Fruit fly (Drosophila melanogaster): ENCODE measurements around the gene CG18259.

CG18259 gene

dm6 chrX:18774818-18775343 is 8.4 kb downstream of the CG18259 start, which contains the start of gene CG6891 (continued):
- TF ChIP-seq CG8281 (tag; optimal IDR thresholded peaks at IDR 0.05): no peak
- no peak for TF ChIP-seq corto (GFP tag; optimal IDR thresholded peaks at IDR 0.05)
- no peak for TF ChIP-seq CG11723 (GFP tag; optimal IDR thresholded peaks at IDR 0.05)
- TF ChIP-seq CG3838 (GFP tag; optimal IDR thresholded peaks at IDR 0.05): no peak
- TF ChIP-seq CG3407 (GFP tag; optimal IDR thresholded peaks at IDR 0.05): peak; percentile 54
- TF ChIP-seq onecut (GFP tag; IDR thresholded peaks at IDR 0.05): 0 out of 2 replicates have a peak, but pooled peaks have one; percentile 27
- TF ChIP-seq CG7357 (GFP tag; IDR thresholded peaks at IDR 0.05): no peak
- peak; percentile 14 for TF ChIP-seq CG17359 (tag; optimal IDR thresholded peaks at IDR 0.05)
- TF ChIP-seq CG15479 (GFP tag; optimal IDR thresholded peaks at IDR 0.05): no peak
- TF ChIP-seq Oaz (GFP tag; IDR thresholded peaks at IDR 0.05): no peak
- peak; percentile 11 for TF ChIP-seq Hr3 (GFP tag; optimal IDR thresholded peaks at IDR 0.05)
- no peak for TF ChIP-seq Vsx1 (GFP tag; optimal IDR thresholded peaks at IDR 0.05)
- 0 out of 2 replicates have a peak, but pooled peaks have one; percentile 13 for TF ChIP-seq CG14014 (GFP tag; IDR thresholded peaks at IDR 0.05)
- TF ChIP-seq PHDP (tag; optimal IDR thresholded peaks at IDR 0.05): peak; percentile 4
- no peak for TF ChIP-seq tna (GFP tag; IDR thresholded peaks at IDR 0.05; ENCODE audit: partially characterized antibody)
- TF ChIP-seq seq (GFP tag; IDR thresholded peaks at IDR 0.05): no peak; the same call in 1 of the 2 replicates
- no peak for TF ChIP-seq tin (GFP tag; optimal IDR thresholded peaks at IDR 0.05)
- peak; percentile 13; the same call in 1 of the 3 replicates for TF ChIP-seq ase (GFP tag; IDR thresholded peaks at IDR 0.05)
- peak; percentile 33 for TF ChIP-seq CG15601 (tag; optimal IDR thresholded peaks at IDR 0.05)
- TF ChIP-seq Scr (GFP tag; IDR thresholded peaks at IDR 0.05; ENCODE audit: partially characterized antibody): no peak
- peak; percentile 44; the same call in 1 of the 2 replicates for TF ChIP-seq Drgx (GFP tag; IDR thresholded peaks at IDR 0.05)
- TF ChIP-seq D19A (tag; optimal IDR thresholded peaks at IDR 0.05): no peak
- no peak for TF ChIP-seq Fer3 (tag; optimal IDR thresholded peaks at IDR 0.05)
- TF ChIP-seq Atf6 (GFP tag; IDR thresholded peaks at IDR 0.05): no peak
- TF ChIP-seq sens-2 (GFP tag; IDR thresholded peaks at IDR 0.05): no peak
- no peak for TF ChIP-seq HLH4C (GFP tag; IDR thresholded peaks at IDR 0.05; ENCODE audit: partially characterized antibody)
- TF ChIP-seq CG13424 (tag; optimal IDR thresholded peaks at IDR 0.05): no peak
- no peak for TF ChIP-seq CG1024 (GFP tag; IDR thresholded peaks at IDR 0.05)
- peak; percentile 41 for TF ChIP-seq CG2712 (tag; optimal IDR thresholded peaks at IDR 0.05)
- no peak for TF ChIP-seq Chrac-16 (GFP tag; optimal IDR thresholded peaks at IDR 0.05)
- no peak for TF ChIP-seq CG10654 (GFP tag; optimal IDR thresholded peaks at IDR 0.05)
- TF ChIP-seq CG6175 (GFP tag; IDR thresholded peaks at IDR 0.05): no peak
- no peak for TF ChIP-seq CG6683 (GFP tag; optimal IDR thresholded peaks at IDR 0.05)
- 0 out of 3 replicates have a peak, but pooled peaks have one; percentile 32 for TF ChIP-seq zen2 (GFP tag; IDR thresholded peaks at IDR 0.05; ENCODE audit: partially characterized antibody)
- TF ChIP-seq E2f2 (GFP tag; IDR thresholded peaks at IDR 0.05): 0 out of 2 replicates have a peak, but pooled peaks have one; percentile 17
- no peak for TF ChIP-seq Taf1 (GFP tag; IDR thresholded peaks at IDR 0.05)
- TF ChIP-seq CG32532 (GFP tag; IDR thresholded peaks at IDR 0.05): no peak
- no peak for TF ChIP-seq E2f1 (GFP tag; IDR thresholded peaks at IDR 0.05)
- no peak for TF ChIP-seq Neu2 (GFP tag; optimal IDR thresholded peaks at IDR 0.05; ENCODE audit: borderline replicate concordance)
- TF ChIP-seq exex (tag; optimal IDR thresholded peaks at IDR 0.05): no peak
- no peak for TF ChIP-seq CG12299 (tag; optimal IDR thresholded peaks at IDR 0.05)
- TF ChIP-seq sd (tag; optimal IDR thresholded peaks at IDR 0.05): peak; percentile 7
- TF ChIP-seq CG10274 (GFP tag; optimal IDR thresholded peaks at IDR 0.05): no peak
- no peak for TF ChIP-seq ash1 (GFP tag; optimal IDR thresholded peaks at IDR 0.05)
- no peak for TF ChIP-seq CG14667 (GFP tag; IDR thresholded peaks at IDR 0.05)
- TF ChIP-seq Elba2 (GFP tag; optimal IDR thresholded peaks at IDR 0.05): no peak
- no peak for TF ChIP-seq bab2 (GFP tag; optimal IDR thresholded peaks at IDR 0.05)
- TF ChIP-seq CG9609 (GFP tag; optimal IDR thresholded peaks at IDR 0.05): peak; percentile 4
- no peak for TF ChIP-seq hb (GFP tag; IDR thresholded peaks at IDR 0.05; ENCODE audit: partially characterized antibody)
- TF ChIP-seq bowl (GFP tag; IDR thresholded peaks at IDR 0.05): no peak

Measured in whole organism, embryonic.